Fruit fly (Drosophila melanogaster): ENCODE measurements around the gene ssp2.
A peak's percentile ranks its signal among the peaks of the same experiment; 100 is the strongest.

Gene ssp2

DNA sequence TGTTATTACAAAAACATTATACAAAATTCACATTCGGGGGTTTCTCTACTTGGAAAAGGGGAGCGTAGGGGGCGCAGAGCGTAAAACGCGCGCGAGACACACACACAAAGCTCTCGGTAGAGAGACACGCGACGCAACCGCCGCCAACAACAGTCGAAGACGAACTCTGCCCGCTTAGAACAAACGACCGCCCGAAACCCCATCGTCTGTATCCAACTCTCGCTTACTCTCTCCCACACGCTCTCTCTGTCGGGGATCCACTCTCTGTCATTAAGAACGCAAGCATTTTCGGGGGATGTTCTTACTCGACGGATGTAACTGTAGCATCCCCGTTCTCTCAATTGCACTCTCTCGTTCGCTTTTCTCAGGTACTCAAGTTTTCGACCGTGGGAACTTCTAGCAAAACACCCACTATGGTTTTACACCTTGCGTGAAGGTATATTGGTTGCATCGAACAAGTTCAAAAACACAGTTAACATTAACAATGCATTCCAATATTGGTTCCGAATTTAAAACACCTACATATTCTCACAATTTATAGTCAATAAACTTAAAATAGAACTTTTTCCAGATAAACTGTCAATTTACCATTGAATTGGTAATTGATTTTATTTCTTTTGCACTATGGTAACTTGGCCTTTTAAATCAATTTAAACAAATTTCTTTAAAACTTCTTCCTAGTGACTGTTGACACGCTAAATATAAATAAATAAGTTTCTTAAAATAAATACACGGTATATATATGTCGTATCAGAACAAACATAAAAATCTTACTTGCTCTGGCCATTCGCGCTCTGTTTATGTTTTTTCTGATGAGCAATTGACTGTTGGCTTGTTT lies 45.0 kb upstream of the ssp2 start (continued):
- no peak for TF ChIP-seq CkIIα-i1 (GFP tag; IDR thresholded peaks at IDR 0.05)
- peak; percentile 81 for TF ChIP-seq Nf-YC (tag; optimal IDR thresholded peaks at IDR 0.05)
- peak; percentile 58 for TF ChIP-seq CG7271 (tag; optimal IDR thresholded peaks at IDR 0.05)
- peak; percentile 82 for TF ChIP-seq CG9215 (GFP tag; IDR thresholded peaks at IDR 0.05)
- TF ChIP-seq sim (GFP tag; IDR thresholded peaks at IDR 0.05) = no peak
- peak; percentile 81 for TF ChIP-seq Atf3 (GFP tag; optimal IDR thresholded peaks at IDR 0.05)
- peak; percentile 97 for TF ChIP-seq CoRest (tag; optimal IDR thresholded peaks at IDR 0.05)
- peak; percentile 4 for TF ChIP-seq sima (GFP tag; optimal IDR thresholded peaks at IDR 0.05)
- TF ChIP-seq yki (optimal IDR thresholded peaks at IDR 0.05) = peak; percentile 92
- TF ChIP-seq Sry-β (GFP tag; optimal IDR thresholded peaks at IDR 0.05) = peak; percentile 53
- TF ChIP-seq CG15269 (tag; optimal IDR thresholded peaks at IDR 0.05) = peak; percentile 90
- peak; percentile 83 for TF ChIP-seq chn (GFP tag; optimal IDR thresholded peaks at IDR 0.05)
- TF ChIP-seq CG31224 (GFP tag; IDR thresholded peaks at IDR 0.05) = peak; percentile 75
- peak; percentile 84 for TF ChIP-seq repo (GFP tag; optimal IDR thresholded peaks at IDR 0.05)
- TF ChIP-seq CG2889 (GFP tag; IDR thresholded peaks at IDR 0.05) = peak; percentile 49; the same call in 2 of the 3 replicates
- no peak for TF ChIP-seq ash1 (GFP tag; optimal IDR thresholded peaks at IDR 0.05)
- TF ChIP-seq CG15073 (GFP tag; optimal IDR thresholded peaks at IDR 0.05) = peak; percentile 55
- TF ChIP-seq HLHmδ (GFP tag; optimal IDR thresholded peaks at IDR 0.05) = peak; percentile 76
- TF ChIP-seq Dbx (GFP tag; IDR thresholded peaks at IDR 0.05) = peak; percentile 72; the same call in 2 of the 3 replicates
- peak; percentile 83 for TF ChIP-seq Mad (GFP tag; optimal IDR thresholded peaks at IDR 0.05)
- TF ChIP-seq CG11696 (GFP tag; IDR thresholded peaks at IDR 0.05) = 0 out of 2 replicates have a peak, but pooled peaks have one; percentile 21
- peak; percentile 92 for TF ChIP-seq Sox102F (GFP tag; optimal IDR thresholded peaks at IDR 0.05)
- peak; percentile 76 for TF ChIP-seq CG8359 (GFP tag; optimal IDR thresholded peaks at IDR 0.05; ENCODE audit: borderline replicate concordance)
- peak; percentile 82 for TF ChIP-seq CG14014 (GFP tag; IDR thresholded peaks at IDR 0.05)
- TF ChIP-seq pum (GFP tag; optimal IDR thresholded peaks at IDR 0.05) = peak; percentile 92
- no peak; the same call in 2 of the 3 replicates for TF ChIP-seq so (GFP tag; IDR thresholded peaks at IDR 0.05)
- TF ChIP-seq tio (GFP tag; optimal IDR thresholded peaks at IDR 0.05) = peak; percentile 94
- peak; percentile 34; the same call in 2 of the 4 replicates for TF ChIP-seq Dll (GFP tag; IDR thresholded peaks at IDR 0.05; ENCODE audit: partially characterized antibody)
- TF ChIP-seq ems (GFP tag; optimal IDR thresholded peaks at IDR 0.05) = peak; percentile 87
- TF ChIP-seq psq (GFP tag; optimal IDR thresholded peaks at IDR 0.05) = peak; percentile 70
- peak; percentile 84 for TF ChIP-seq kni (GFP tag; optimal IDR thresholded peaks at IDR 0.05)
- TF ChIP-seq CG7963 (GFP tag; IDR thresholded peaks at IDR 0.05; ENCODE audit: partially characterized antibody) = no peak
- TF ChIP-seq CG7556 (GFP tag; optimal IDR thresholded peaks at IDR 0.05) = peak; percentile 97
- peak; percentile 58 for TF ChIP-seq luna (GFP tag; optimal IDR thresholded peaks at IDR 0.05)
- TF ChIP-seq Doc3 (GFP tag; IDR thresholded peaks at IDR 0.05; ENCODE audit: partially characterized antibody) = no peak; the same call in 2 of the 3 replicates
- peak; percentile 87 for TF ChIP-seq HmgZ (tag; optimal IDR thresholded peaks at IDR 0.05)
- peak; percentile 86 for TF ChIP-seq tgo (GFP tag; IDR thresholded peaks at IDR 0.05)
- TF ChIP-seq D19B (GFP tag; optimal IDR thresholded peaks at IDR 0.05) = peak; percentile 100
- peak; percentile 88 for TF ChIP-seq Ptx1 (GFP tag; IDR thresholded peaks at IDR 0.05)
- TF ChIP-seq CG33213 (GFP tag; optimal IDR thresholded peaks at IDR 0.05) = peak; percentile 43
- TF ChIP-seq Drgx (GFP tag; IDR thresholded peaks at IDR 0.05) = peak; percentile 16; the same call in 1 of the 2 replicates
- peak; percentile 82 for TF ChIP-seq CG12744 (GFP tag; optimal IDR thresholded peaks at IDR 0.05)
- TF ChIP-seq Max (GFP tag; optimal IDR thresholded peaks at IDR 0.05) = peak; percentile 91
- TF ChIP-seq Gug (GFP tag; IDR thresholded peaks at IDR 0.05) = peak; percentile 81
- no peak for TF ChIP-seq Elba2 (GFP tag; optimal IDR thresholded peaks at IDR 0.05)
- peak; percentile 84 for TF ChIP-seq her (GFP tag; optimal IDR thresholded peaks at IDR 0.05)
- peak; percentile 89 for TF ChIP-seq Xrp1 (GFP tag; IDR thresholded peaks at IDR 0.05)
- TF ChIP-seq Hsf (GFP tag; optimal IDR thresholded peaks at IDR 0.05) = peak; percentile 94
- TF ChIP-seq Dref (GFP tag; IDR thresholded peaks at IDR 0.05) = no peak
- no peak for TF ChIP-seq CG6175 (GFP tag; IDR thresholded peaks at IDR 0.05)
